Worm (Caenorhabditis elegans) whole organism, L1 larva: ENCODE measurements around the gene fbxb-64.

Experiments
- aly-2 ChIP-seq: fragments of 150-350 bp; optimal IDR thresholded peaks from 2 replicates; lab custom pipeline; 2014; ENCODE audit warnings: missing biosample characterization, missing genetic modification characterization
- efl-1 ChIP-seq, 4 experiments: fragments of 150-350 bp; optimal IDR thresholded peaks in 3 of 4; peaks in 1 of 4; 1 replicate in 1 of 4; 2 replicates in 3 of 4; lab custom pipeline; 2014; ENCODE audit warnings: missing biosample characterization in 2 of 4, missing genetic modification characterization in 2 of 4, missing genetic modification reagents in 2 of 4
- elt-3 ChIP-seq, 6 experiments: fragments of 150-350 bp in 1 of 6; sonication (generic microtip); optimal IDR thresholded peaks; 2 replicates each; lab custom pipeline; 2017 to 2018; ENCODE audit warnings: missing biosample characterization in 6 of 6, missing genetic modification characterization in 6 of 6, inconsistent platforms in 1 of 6
- lin-39 ChIP-seq: fragments of 150-350 bp; optimal IDR thresholded peaks from 2 replicates; lab custom pipeline; 2014; ENCODE audit warnings: missing biosample characterization, missing genetic modification reagents, missing genetic modification characterization
- nhr-20 ChIP-seq: sonication (generic microtip); optimal IDR thresholded peaks from 2 replicates; lab custom pipeline; 2016; ENCODE audit warnings: mild to moderate bottlenecking, missing genetic modification characterization, missing compliant biosample characterization
- pqm-1 ChIP-seq: sonication (generic microtip); optimal IDR thresholded peaks from 3 replicates; lab custom pipeline; 2017; ENCODE audit warnings: missing biosample characterization, missing genetic modification characterization
- snpc-4 ChIP-seq: fragments of 150-350 bp; optimal IDR thresholded peaks from 2 replicates; lab custom pipeline; 2014; ENCODE audit warnings: missing biosample characterization, missing genetic modification characterization
- unc-130 ChIP-seq: fragments of 150-350 bp; optimal IDR thresholded peaks from 2 replicates; lab custom pipeline; 2017; ENCODE audit warnings: missing biosample characterization, missing genetic modification characterization, inconsistent platforms
- zag-1 ChIP-seq: fragments of 150-350 bp; optimal IDR thresholded peaks from 2 replicates; lab custom pipeline; 2014; ENCODE audit warnings: missing biosample characterization, missing genetic modification characterization
- ztf-4 ChIP-seq: fragments of 150-350 bp; optimal IDR thresholded peaks from 2 replicates; lab custom pipeline; 2014; ENCODE audit warnings: missing biosample characterization, missing genetic modification characterization

- TF ChIP-seq lin-39 (tag; lab: Kevin White, UChicago): no peak
- TF ChIP-seq snpc-4 (tag; lab: Kevin White, UChicago): no peak
- no peak for TF ChIP-seq aly-2 (tag; lab: Kevin White, UChicago)
- TF ChIP-seq nhr-20 (tag; lab: Kevin White, UChicago): no peak
- TF ChIP-seq efl-1 (optimal IDR thresholded peaks at IDR 0.05; lab: Kevin White, UChicago): no peak
- TF ChIP-seq efl-1 (GFP tag; optimal IDR thresholded peaks at IDR 0.05 in 1 of 2; lab: Kevin White, UChicago): no peak
- no peak for TF ChIP-seq zag-1 (tag; lab: Kevin White, UChicago)
- no peak for TF ChIP-seq elt-3 (tag; optimal IDR thresholded peaks at IDR 0.05; lab: Kevin White, UChicago)
- no peak for TF ChIP-seq pqm-1 (tag; lab: Kevin White, UChicago)
- no peak for TF ChIP-seq ztf-4
- TF ChIP-seq unc-130: no peak
These were observed 16.4 kb upstream of the fbxb-64 start, which contains the start of gene F55C9.6 for ce11 chrV:19296723-19297122.
